Worm (Caenorhabditis elegans): ENCODE results near the gene grdn-1.

DNA sequence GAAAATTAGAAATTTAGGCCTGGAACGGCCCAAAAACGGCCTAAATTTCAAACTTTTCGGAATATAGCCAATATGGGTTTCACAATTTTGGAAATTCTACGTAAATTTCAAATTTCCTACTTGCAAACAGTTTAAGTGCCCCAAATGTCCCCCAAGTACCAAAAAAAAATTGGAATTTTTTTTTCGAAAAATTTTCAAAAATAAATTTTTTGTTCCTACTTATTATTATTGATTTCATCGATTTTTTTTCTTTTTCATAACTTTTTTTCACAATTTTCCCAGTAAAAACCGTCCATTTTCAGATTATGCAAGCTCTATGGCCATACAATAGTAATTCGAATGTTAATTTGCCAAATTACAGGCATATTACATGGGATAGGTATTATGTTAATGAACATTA lies 21.0 kb upstream of the grdn-1 start, which contains the start of gene Y51A2D.21:
- TF ChIP-seq dpl-1 (GFP tag; optimal IDR thresholded peaks at IDR 0.05) = no peak
- TF ChIP-seq unc-62 (GFP tag; optimal IDR thresholded peaks at IDR 0.05) = no peak
- no peak for TF ChIP-seq ceh-100 (GFP tag; IDR thresholded peaks at IDR 0.05)
- TF ChIP-seq K11D2.4 (GFP tag; IDR thresholded peaks at IDR 0.05) = no peak
- no peak for TF ChIP-seq die-1 (tag; optimal IDR thresholded peaks at IDR 0.05)
- no peak for TF ChIP-seq tlf-1 (GFP tag; optimal IDR thresholded peaks at IDR 0.05)
- TF ChIP-seq pha-4 (tag; optimal IDR thresholded peaks at IDR 0.05) = no peak
- TF ChIP-seq hlh-12 (tag; optimal IDR thresholded peaks at IDR 0.05) = no peak
- TF ChIP-seq akir-1 (GFP tag; optimal IDR thresholded peaks at IDR 0.05) = no peak
